Worm (Caenorhabditis elegans) whole organism, late embryonic: ENCODE data around the gene F20A1.2.

Source experiments
- ceh-48 ChIP-seq: sonication (generic microtip); optimal IDR thresholded peaks from 2 replicates; lab custom pipeline; 2016; ENCODE audit warnings: missing genetic modification characterization, inconsistent platforms, missing compliant biosample characterization
- fax-1 ChIP-seq: sonication (generic microtip); optimal IDR thresholded peaks from 2 replicates; lab custom pipeline; 2016; ENCODE audit warnings: missing genotype, missing genetic modification characterization, missing compliant biosample characterization
- lim-6 ChIP-seq: sonication (generic microtip); optimal IDR thresholded peaks from 2 replicates; lab custom pipeline; 2016; ENCODE audit warnings: missing genetic modification characterization, missing compliant biosample characterization
- pax-1 ChIP-seq: fragments of 150-350 bp; optimal IDR thresholded peaks from 2 replicates; lab custom pipeline; 2014; ENCODE audit warnings: missing biosample characterization, missing genetic modification characterization
- pha-4 ChIP-seq: fragments of 150-350 bp; optimal IDR thresholded peaks from 2 replicates; lab custom pipeline; 2018; ENCODE audit warnings: missing biosample characterization, missing genetic modification reagents, missing genetic modification characterization

DNA sequence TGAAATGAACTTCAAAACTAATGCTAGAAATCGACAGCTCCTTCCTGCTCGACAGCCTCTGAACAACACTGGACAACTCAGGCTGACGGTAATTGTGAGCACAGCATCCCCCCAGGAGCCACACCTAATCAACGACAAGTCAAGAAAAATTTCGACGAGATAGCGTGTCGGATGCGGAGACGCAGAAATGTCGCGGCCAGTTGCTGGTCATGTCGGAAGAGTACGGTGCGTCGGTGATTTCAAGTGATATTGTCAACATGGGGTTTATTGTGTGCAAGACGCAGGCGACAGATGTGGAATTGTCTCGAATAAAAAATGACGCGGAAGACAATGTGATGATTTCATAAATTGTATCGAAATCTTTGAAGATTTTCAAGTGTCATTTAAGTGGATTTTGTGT is 9.6 kb upstream of the F20A1.2 start, which contains the start of gene twk-11:
- TF ChIP-seq fax-1 (tag; lab: Kevin White, UChicago), result no peak
- no peak for TF ChIP-seq lim-6 (tag; lab: Kevin White, UChicago)
- no peak for TF ChIP-seq ceh-48 (tag; lab: Kevin White, UChicago)
- TF ChIP-seq pax-1 (tag; lab: Kevin White, UChicago), result no peak
- no peak for TF ChIP-seq pha-4 (tag; lab: Kevin White, UChicago)
